Worm (Caenorhabditis elegans) whole organism, L2 larva: ENCODE measurements around the gene str-4.

Source experiments
- C34F6.9 ChIP-seq: fragments of 150-350 bp; optimal IDR thresholded peaks from 2 replicates; lab custom pipeline; 2014; ENCODE audit warnings: missing biosample characterization, missing genetic modification characterization
- R02D3.7 ChIP-seq: fragments of 150-350 bp; optimal IDR thresholded peaks from 2 replicates; lab custom pipeline; 2014; ENCODE audit warnings: missing biosample characterization, missing genetic modification characterization
- ZK546.5 ChIP-seq: sonication (generic microtip); optimal IDR thresholded peaks from 2 replicates; lab custom pipeline; 2017; ENCODE audit warnings: missing biosample characterization, missing genetic modification characterization
- alr-1 ChIP-seq: fragments of 150-350 bp; optimal IDR thresholded peaks from 2 replicates; lab custom pipeline; 2014; ENCODE audit warnings: missing biosample characterization, missing genetic modification characterization
- aly-2 ChIP-seq: fragments of 150-350 bp; optimal IDR thresholded peaks from 2 replicates; lab custom pipeline; 2014; ENCODE audit warnings: missing biosample characterization, missing genetic modification characterization
- ama-1 ChIP-seq: fragments of 150-350 bp; optimal IDR thresholded peaks from 2 replicates; lab custom pipeline; 2018; ENCODE audit warnings: inconsistent platforms
- blmp-1 ChIP-seq: sonication (generic microtip); optimal IDR thresholded peaks from 2 replicates; lab custom pipeline; 2017; ENCODE audit warnings: missing genetic modification characterization, mild to moderate bottlenecking, missing compliant biosample characterization, antibody characterized with exemption, moderate library complexity; ENCODE audit not compliant: insufficient read depth
- ceh-82 ChIP-seq: fragments of 150-350 bp; optimal IDR thresholded peaks from 2 replicates; lab custom pipeline; 2014; ENCODE audit warnings: missing biosample characterization, missing genetic modification characterization
- crh-2 ChIP-seq: sonication (generic microtip); optimal IDR thresholded peaks from 2 replicates; lab custom pipeline; 2017; ENCODE audit warnings: missing biosample characterization, missing genetic modification characterization
- egl-27 ChIP-seq: sonication (generic microtip); optimal IDR thresholded peaks from 3 replicates; lab custom pipeline; 2017; ENCODE audit warnings: missing biosample characterization, missing genetic modification reagents, missing genetic modification characterization
- elt-1 ChIP-seq: fragments of 150-350 bp; optimal IDR thresholded peaks from 2 replicates; lab custom pipeline; 2014; ENCODE audit warnings: missing biosample characterization, missing genetic modification characterization
- elt-3 ChIP-seq: sonication (generic microtip); optimal IDR thresholded peaks from 2 replicates; lab custom pipeline; 2017; ENCODE audit warnings: missing biosample characterization, missing genetic modification characterization
- fos-1 ChIP-seq: fragments of 150-350 bp; optimal IDR thresholded peaks from 2 replicates; lab custom pipeline; 2014; ENCODE audit warnings: missing biosample characterization, missing genetic modification characterization
- gmeb-1 ChIP-seq: fragments of 150-350 bp; optimal IDR thresholded peaks from 2 replicates; lab custom pipeline; 2014; ENCODE audit warnings: missing biosample characterization, missing genetic modification characterization
- lin-13 ChIP-seq: fragments of 150-350 bp; optimal IDR thresholded peaks from 2 replicates; lab custom pipeline; 2014; ENCODE audit warnings: missing biosample characterization, missing genetic modification reagents, missing genetic modification characterization
- lin-39 ChIP-seq: fragments of 150-350 bp; optimal IDR thresholded peaks from 2 replicates; lab custom pipeline; 2014; ENCODE audit warnings: missing biosample characterization, missing genetic modification reagents, missing genetic modification characterization
- lsy-2 ChIP-seq, 2 experiments: fragments of 150-350 bp in 1 of 2; sonication (generic microtip) in 1 of 2; optimal IDR thresholded peaks; 2 replicates each; lab custom pipeline; 2014 to 2017; ENCODE audit warnings: missing biosample characterization in 2 of 2, missing genetic modification characterization in 2 of 2
- mbf-1 ChIP-seq: sonication (generic microtip); optimal IDR thresholded peaks from 2 replicates; lab custom pipeline; 2017; ENCODE audit warnings: missing biosample characterization, missing genetic modification characterization
- mdl-1 ChIP-seq, 2 experiments: fragments of 150-350 bp in 1 of 2; sonication (generic microtip) in 1 of 2; optimal IDR thresholded peaks; 2 replicates each; lab custom pipeline; 2017; ENCODE audit warnings: missing biosample characterization in 2 of 2, missing genetic modification characterization in 2 of 2
- nhr-11 ChIP-seq: fragments of 150-350 bp; optimal IDR thresholded peaks from 2 replicates; lab custom pipeline; 2014; ENCODE audit warnings: missing biosample characterization, missing genetic modification characterization
- nhr-12 ChIP-seq: fragments of 150-350 bp; optimal IDR thresholded peaks from 2 replicates; lab custom pipeline; 2014; ENCODE audit warnings: missing biosample characterization, missing genetic modification characterization
- nhr-129 ChIP-seq: fragments of 150-350 bp; optimal IDR thresholded peaks from 2 replicates; lab custom pipeline; 2014; ENCODE audit warnings: missing biosample characterization, missing genetic modification characterization
- nhr-21 ChIP-seq: fragments of 150-350 bp; optimal IDR thresholded peaks from 2 replicates; lab custom pipeline; 2014; ENCODE audit warnings: missing biosample characterization, missing genetic modification characterization
- nhr-23 ChIP-seq: fragments of 150-350 bp; optimal IDR thresholded peaks from 2 replicates; lab custom pipeline; 2014; ENCODE audit warnings: missing biosample characterization, missing genetic modification reagents, missing genetic modification characterization
- nhr-25 ChIP-seq: fragments of 150-350 bp; sonication (generic microtip); optimal IDR thresholded peaks from 3 replicates; lab custom pipeline; 2014; ENCODE audit warnings: missing biosample characterization, missing genetic modification characterization
- sem-4 ChIP-seq: fragments of 150-350 bp; optimal IDR thresholded peaks from 2 replicates; lab custom pipeline; 2014; ENCODE audit warnings: missing biosample characterization, missing genetic modification reagents, missing genetic modification characterization
- sma-3 ChIP-seq: sonication (generic microtip); optimal IDR thresholded peaks from 2 replicates; lab custom pipeline; 2016; ENCODE audit warnings: missing genetic modification reagents, missing genetic modification characterization, missing compliant biosample characterization
- sma-9 ChIP-seq, 2 experiments: fragments of 150-350 bp in 1 of 2; sonication (generic microtip) in 1 of 2; optimal IDR thresholded peaks; 2 replicates each; lab custom pipeline; 2014 to 2016; ENCODE audit warnings: missing genetic modification characterization in 2 of 2, mild to moderate bottlenecking in 1 of 2, missing biosample characterization in 1 of 2, missing compliant biosample characterization in 1 of 2, missing genetic modification reagents in 1 of 2, moderate library complexity in 1 of 2
- snpc-4 ChIP-seq: fragments of 150-350 bp; optimal IDR thresholded peaks from 2 replicates; lab custom pipeline; 2014; ENCODE audit warnings: missing biosample characterization, missing genetic modification characterization
- unc-62 ChIP-seq: fragments of 150-350 bp; optimal IDR thresholded peaks from 2 replicates; lab custom pipeline; 2014; ENCODE audit warnings: missing biosample characterization, missing genetic modification reagents, missing genetic modification characterization
- zag-1 ChIP-seq: fragments of 150-350 bp; optimal IDR thresholded peaks from 2 replicates; lab custom pipeline; 2014; ENCODE audit warnings: missing biosample characterization, missing genetic modification characterization
- ztf-1 ChIP-seq: fragments of 200-800 bp; sonication (Bioruptor generic); conservative IDR thresholded peaks from 2 replicates; pipeline ENCODE4 v1.3.6; 2022; ENCODE audit warnings: missing genetic modification characterization, missing compliant biosample characterization
- ztf-4 ChIP-seq: fragments of 150-350 bp; optimal IDR thresholded peaks from 2 replicates; lab custom pipeline; 2014; ENCODE audit warnings: missing biosample characterization, missing genetic modification characterization

str-4 gene

DNA sequence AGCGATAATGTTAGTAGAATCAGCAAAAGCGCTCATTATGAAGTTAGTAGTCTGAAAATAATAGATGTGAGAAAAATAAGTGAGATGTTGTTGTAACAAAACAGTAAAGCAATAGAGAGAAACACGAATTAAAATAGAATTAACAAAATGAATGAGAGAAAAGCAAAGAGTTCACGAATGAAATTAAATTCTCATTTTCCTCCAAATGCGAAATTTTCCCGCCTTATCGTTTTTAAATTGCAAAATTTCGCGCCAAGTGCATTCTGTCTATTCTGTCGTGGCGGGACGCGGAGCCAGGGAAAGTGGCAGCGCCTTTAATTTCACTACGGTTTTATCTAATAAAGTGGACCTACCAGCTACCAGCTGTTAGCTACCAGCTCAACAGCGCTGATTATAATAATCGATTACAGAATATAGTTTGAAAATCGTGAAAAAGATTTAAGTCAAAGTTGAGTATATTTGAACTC is 27.3 kb downstream of the str-4 start, which contains the start of gene nasp-2:
nasp-2 (minus strand) TSS at position 51 of the 467 bp plus-strand sequence.
- TF ChIP-seq gmeb-1 (tag; lab: Kevin White, UChicago), result peak; percentile 57
- no peak for TF ChIP-seq ama-1 (lab: Kevin White, UChicago)

DNA sequence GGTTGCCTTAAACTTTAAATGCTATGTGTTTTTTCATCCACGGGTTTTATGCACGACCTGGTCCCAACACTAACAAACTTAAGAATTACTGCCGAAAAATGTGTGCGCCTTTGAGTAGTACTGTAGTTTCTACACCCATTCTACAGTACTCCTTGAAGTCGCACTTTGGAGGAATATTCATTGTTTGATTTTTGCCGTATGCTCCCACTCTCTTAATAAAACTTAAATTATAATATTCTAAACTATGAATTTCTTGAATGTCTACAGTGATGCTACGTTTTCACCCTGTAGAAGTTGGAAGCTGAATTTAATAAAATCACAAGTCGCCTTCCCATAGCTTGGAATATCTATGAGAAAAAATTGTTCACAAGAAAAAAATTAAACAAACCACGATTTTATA is 29.7 kb downstream of the str-4 start:
- TF ChIP-seq alr-1 (tag; lab: Kevin White, UChicago) (no peak), C34F6.9 (no peak), mdl-1 (tag; optimal IDR thresholded peaks at IDR 0.05; lab: Kevin White, UChicago) (no peak), nhr-25 (tag; lab: Kevin White, UChicago) (no peak)

ce11 chrV:13308616-13309015 is 30.9 kb downstream of the str-4 start, which contains the start of gene C50B6.1:
C50B6.1 (plus strand) TSS chrV:13308916.
- TF ChIP-seq crh-2 (tag; lab: Kevin White, UChicago) (no peak), ztf-4 (no peak), alr-1 (tag; lab: Kevin White, UChicago) (no peak), aly-2 (tag; lab: Kevin White, UChicago) (no peak), snpc-4 (tag; lab: Kevin White, UChicago) (no peak), R02D3.7 (tag; lab: Kevin White, UChicago) (no peak), egl-27 (tag; lab: Kevin White, UChicago) (no peak), elt-3 (tag; lab: Kevin White, UChicago) (no peak), lsy-2 (tag; optimal IDR thresholded peaks at IDR 0.05; lab: Kevin White, UChicago) (no peak), lin-39 (no peak), nhr-23 (no peak)

DNA sequence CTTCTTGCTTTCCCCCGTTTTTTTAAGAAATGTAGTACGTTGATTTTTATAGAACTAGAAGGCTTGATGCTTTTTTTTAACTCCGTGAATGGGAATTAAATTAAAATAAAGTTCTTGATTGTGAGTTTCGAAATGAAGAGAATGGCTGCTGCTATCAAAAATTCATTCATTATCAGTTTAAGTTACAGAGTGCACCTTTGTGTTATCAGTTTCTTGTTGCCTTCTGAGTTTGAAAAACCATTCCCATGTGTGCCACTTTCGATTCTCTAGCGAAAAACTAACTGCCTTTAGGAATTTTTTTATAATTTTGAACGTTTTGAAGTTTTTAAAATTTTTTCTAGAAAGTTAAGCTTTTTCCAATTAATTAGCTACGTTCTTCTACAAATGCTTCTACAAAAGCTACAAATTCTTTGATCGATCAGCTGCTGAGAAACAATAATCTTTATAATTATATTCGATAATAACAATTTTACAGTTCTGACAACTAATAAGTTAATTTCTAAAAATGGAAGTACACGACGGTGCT is 34.8 kb downstream of the str-4 start, which contains the start of gene C26E1.2:
C26E1.2 (plus strand) TSS at position 476 of the 526 bp plus-strand sequence.
- TF ChIP-seq nhr-23, result no peak
- TF ChIP-seq fos-1 (tag; lab: Kevin White, UChicago), result peak; percentile 81
- TF ChIP-seq nhr-25 (tag; lab: Kevin White, UChicago), result no peak
- TF ChIP-seq ztf-1 (GFP tag; lab: Robert Waterston, UW), result no peak
- peak; percentile 25 for TF ChIP-seq crh-2 (tag; lab: Kevin White, UChicago)
- no peak for TF ChIP-seq unc-62
- no peak for TF ChIP-seq mdl-1 (tag; optimal IDR thresholded peaks at IDR 0.05; lab: Kevin White, UChicago)
- no peak for TF ChIP-seq ztf-4
- TF ChIP-seq gmeb-1 (tag; lab: Kevin White, UChicago), result peak; percentile 12
- TF ChIP-seq zag-1 (tag; lab: Kevin White, UChicago), result no peak
- TF ChIP-seq sma-3 (GFP tag; lab: Kevin White, UChicago), result no peak
- TF ChIP-seq ceh-82 (tag; lab: Kevin White, UChicago), result no peak
- no peak for TF ChIP-seq blmp-1
- TF ChIP-seq elt-1 (tag; lab: Kevin White, UChicago), result no peak
- TF ChIP-seq lin-13, result no peak
- no peak for TF ChIP-seq ZK546.5 (tag; lab: Kevin White, UChicago)
- no peak for TF ChIP-seq nhr-12 (tag; lab: Kevin White, UChicago)
- TF ChIP-seq, all 48 proteins: peak for 3

ce11 chrV:13301443-13301842 is 38.1 kb downstream of the str-4 start, which contains the start of gene ceh-79:
ceh-79 (plus strand) TSS chrV:13301833.
- TF ChIP-seq sem-4, result no peak
- TF ChIP-seq mbf-1 (tag; lab: Kevin White, UChicago), result no peak
- peak; percentile 12 for TF ChIP-seq fos-1 (tag; lab: Kevin White, UChicago)
- TF ChIP-seq nhr-21 (tag; lab: Kevin White, UChicago), result no peak
- peak; percentile 25 for TF ChIP-seq sma-9 (GFP tag; optimal IDR thresholded peaks at IDR 0.05; lab: Kevin White, UChicago)
- TF ChIP-seq sma-9 (tag; optimal IDR thresholded peaks at IDR 0.05; lab: Kevin White, UChicago), result no peak
- TF ChIP-seq nhr-11 (tag; lab: Kevin White, UChicago), result no peak
- TF ChIP-seq, all 48 proteins: peak for 2

DNA sequence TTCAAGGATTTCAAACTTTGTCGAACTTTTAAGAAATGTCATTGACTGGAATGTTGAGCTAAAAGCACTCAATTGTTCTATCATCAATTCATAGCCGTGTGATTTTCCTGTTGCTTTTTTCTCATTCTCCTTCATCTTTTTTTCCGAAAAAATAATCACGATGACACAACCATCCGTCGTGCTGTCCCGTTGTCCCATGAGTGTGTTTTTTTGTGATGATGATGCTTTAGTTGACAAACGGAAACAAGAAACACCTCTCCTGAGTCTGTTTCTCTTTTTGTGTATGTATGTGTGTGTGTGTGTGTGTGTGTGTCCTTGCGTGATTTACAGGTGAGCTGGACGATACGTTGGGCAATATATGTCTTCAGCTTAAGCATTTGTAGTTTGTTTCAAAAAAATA is 39.0 kb downstream of the str-4 start:
- TF ChIP-seq nhr-25 (tag; lab: Kevin White, UChicago) (no peak), nhr-129 (peak; percentile 10)
- TF ChIP-seq, all 48 proteins: peak for 1
